Fruit fly (Drosophila melanogaster): Measurements from ENCODE around the gene RpL8.

dm6 chr3L:2583537-2583870 is 3.8 kb upstream of the RpL8 start:
- no peak for TF ChIP-seq bab1 (GFP tag; optimal IDR thresholded peaks at IDR 0.05)
- TF ChIP-seq Hr96 (GFP tag; optimal IDR thresholded peaks at IDR 0.05), result no peak
- TF ChIP-seq Clk (GFP tag; optimal IDR thresholded peaks at IDR 0.05), result no peak
- no peak for TF ChIP-seq CG14711 (tag; optimal IDR thresholded peaks at IDR 0.05)
- TF ChIP-seq pad (GFP tag; optimal IDR thresholded peaks at IDR 0.05), result no peak
- no peak for TF ChIP-seq CG12768 (GFP tag; optimal IDR thresholded peaks at IDR 0.05)

Measured in whole organism, adult.